Worm (Caenorhabditis elegans): Measurements from ENCODE around the gene C49C3.15.

DNA sequence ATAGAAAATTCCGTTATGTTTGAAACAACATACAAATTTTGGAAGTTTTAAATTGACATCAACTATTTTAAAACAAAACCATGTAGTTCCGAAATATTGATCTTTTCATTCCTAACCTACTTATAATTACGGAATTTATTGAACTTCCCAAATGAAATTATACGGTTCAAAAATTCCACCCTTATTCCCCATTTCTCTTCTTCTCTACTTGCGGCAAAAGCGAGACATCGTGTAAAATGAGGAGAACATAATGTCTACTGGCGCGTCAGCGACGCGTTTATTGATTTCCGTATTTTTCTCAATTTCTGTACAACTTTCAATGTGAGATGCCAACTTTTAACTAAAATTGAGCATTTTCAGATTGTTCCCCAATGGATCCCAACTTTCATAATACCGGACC lies 5.2 kb upstream of the C49C3.15 start, which contains the start of gene ceh-88:
- TF ChIP-seq fkh-6 (tag; optimal IDR thresholded peaks at IDR 0.05): no peak
- TF ChIP-seq sox-4 (tag; optimal IDR thresholded peaks at IDR 0.05): no peak
- peak; percentile 73 for TF ChIP-seq unc-42 (tag; optimal IDR thresholded peaks at IDR 0.05)
- TF ChIP-seq tbx-7 (tag; optimal IDR thresholded peaks at IDR 0.05): no peak
- TF ChIP-seq pha-4 (tag; optimal IDR thresholded peaks at IDR 0.05): no peak
- TF ChIP-seq hlh-30 (tag; optimal IDR thresholded peaks at IDR 0.05; ENCODE audit: insufficient read depth): no peak
- TF ChIP-seq ref-2 (tag; optimal IDR thresholded peaks at IDR 0.05): no peak
- no peak for TF ChIP-seq gmeb-2 (tag; optimal IDR thresholded peaks at IDR 0.05)
- TF ChIP-seq tbx-2 (tag; optimal IDR thresholded peaks at IDR 0.05): no peak

Data from whole organism, late embryonic.